Worm (Caenorhabditis elegans) whole organism, midembryonic: ENCODE results near the gene dnj-16.

Experiments used
- T22C8.4 ChIP-seq: fragments of 200-800 bp; sonication (Bioruptor generic); IDR thresholded peaks from 2 replicates; pipeline ENCODE4 v1.3.6; 2022; ENCODE audit warnings: missing genetic modification characterization, missing compliant biosample characterization
- cog-1 ChIP-seq: sonication (generic microtip); optimal IDR thresholded peaks from 2 replicates; lab custom pipeline; 2016; ENCODE audit warnings: missing genetic modification characterization, missing compliant biosample characterization
- ztf-29 ChIP-seq: fragments of 200-800 bp; sonication (Bioruptor generic); IDR thresholded peaks from 2 replicates; pipeline ENCODE4 v1.3.6; 2022; ENCODE audit warnings: missing genetic modification reagents, missing genetic modification characterization, missing compliant biosample characterization

ce11 chrIII:4234642-4235295 is 43.8 kb downstream of the dnj-16 start:
- no peak for TF ChIP-seq cog-1
- no peak for TF ChIP-seq ztf-29 (GFP tag; lab: Robert Waterston, UW)
- no peak for TF ChIP-seq T22C8.4
